Fruit fly (Drosophila melanogaster) whole organism, embryonic: ENCODE measurements around the gene CG13067.

Experiments used
- Antp ChIP-seq: fragments of 200-800 bp; sonication (Bioruptor generic); optimal IDR thresholded peaks from 3 replicates; lab custom pipeline; 2016; ENCODE audit warnings: missing biosample characterization, missing genetic modification characterization
- CG11093 ChIP-seq: fragments of 200-800 bp; sonication (Bioruptor generic); IDR thresholded peaks from 3 replicates; pipeline ENCODE4 v1.3.6; 2022; ENCODE audit warnings: missing biosample characterization, missing genetic modification characterization
- sim ChIP-seq: fragments of 200-800 bp; sonication (Bioruptor generic); IDR thresholded peaks from 2 replicates; pipeline ENCODE4 v1.3.6; 2022; ENCODE audit warnings: missing biosample characterization, missing genetic modification characterization

- no peak for TF ChIP-seq Antp (GFP tag; lab: Kevin White, UChicago)
- TF ChIP-seq sim (GFP tag; lab: Robert Waterston, UW), result no peak
- no peak for TF ChIP-seq CG11093
These were observed 8.1 kb downstream of the CG13067 start, which contains the start of gene CG13050 for dm6 chr3L:16279171-16279570.
